Worm (Caenorhabditis elegans): Measurements from ENCODE around the gene arrd-8.

The arrd-8 gene

ce11 chrII:12042108-12042960 is 22.6 kb upstream of the arrd-8 start, which contains the start of gene ippk-1:
Gene ippk-1 (plus strand): TSS chrII:12042910.
- TF ChIP-seq swsn-7 (tag; optimal IDR thresholded peaks at IDR 0.05) (peak; percentile 51), lin-39 (tag; optimal IDR thresholded peaks at IDR 0.05) (peak; percentile 9), unc-62 (GFP tag; optimal IDR thresholded peaks at IDR 0.05) (no peak), lsy-2 (tag; optimal IDR thresholded peaks at IDR 0.05) (peak; percentile 30 to 64), irx-1 (tag; optimal IDR thresholded peaks at IDR 0.05) (peak; percentile 53), lin-35 (GFP tag; optimal IDR thresholded peaks at IDR 0.05) (peak; percentile 64), egl-27 (tag; optimal IDR thresholded peaks at IDR 0.05) (no peak), nhr-237 (tag; optimal IDR thresholded peaks at IDR 0.05) (no peak), nhr-12 (tag; optimal IDR thresholded peaks at IDR 0.05) (no peak), blmp-1 (tag; optimal IDR thresholded peaks at IDR 0.05) (peak; percentile 64), nhr-71 (tag; optimal IDR thresholded peaks at IDR 0.05) (peak; percentile 73), skn-1 (tag; optimal IDR thresholded peaks at IDR 0.05) (peak; percentile 63), alr-1 (tag; optimal IDR thresholded peaks at IDR 0.05; ENCODE audit: borderline replicate concordance) (no peak), tlp-1 (tag; optimal IDR thresholded peaks at IDR 0.05) (no peak), nhr-84 (tag; optimal IDR thresholded peaks at IDR 0.05) (peak; percentile 17), elt-3 (tag; optimal IDR thresholded peaks at IDR 0.05) (peak in 2 of 6 experiments; percentile 79 to 82), nhr-28 (tag; optimal IDR thresholded peaks at IDR 0.05) (no peak), dsc-1 (tag; optimal IDR thresholded peaks at IDR 0.05) (peak; percentile 25), rnt-1 (tag; optimal IDR thresholded peaks at IDR 0.05) (peak; percentile 80), vab-15 (tag; optimal IDR thresholded peaks at IDR 0.05) (peak; percentile 11), fkh-8 (tag; optimal IDR thresholded peaks at IDR 0.05) (peak; percentile 92), zip-4 (GFP tag; optimal IDR thresholded peaks at IDR 0.05) (peak; percentile 65), ceh-88 (GFP tag; IDR thresholded peaks at IDR 0.05) (no peak; the same call in 1 of the 2 replicates), nhr-77 (tag; optimal IDR thresholded peaks at IDR 0.05) (peak; percentile 29), fos-1 (tag; optimal IDR thresholded peaks at IDR 0.05) (peak; percentile 39), xbp-1 (tag; optimal IDR thresholded peaks at IDR 0.05) (peak; percentile 37), hlh-4 (tag; optimal IDR thresholded peaks at IDR 0.05) (no peak), Y116A8C.19 (tag; optimal IDR thresholded peaks at IDR 0.05; ENCODE audit: borderline replicate concordance) (no peak), zag-1 (tag; optimal IDR thresholded peaks at IDR 0.05) (no peak), hlh-17 (GFP tag; optimal IDR thresholded peaks at IDR 0.05; ENCODE audit: borderline replicate concordance) (no peak), jun-1 (tag; optimal IDR thresholded peaks at IDR 0.05) (no peak), ces-1 (GFP tag; optimal IDR thresholded peaks at IDR 0.05) (no peak), efl-3 (GFP tag; optimal IDR thresholded peaks at IDR 0.05) (no peak), C04F5.9 (tag; optimal IDR thresholded peaks at IDR 0.05) (no peak), unc-30 (tag; optimal IDR thresholded peaks at IDR 0.05) (no peak), nhr-85 (tag) (peak; percentile 91), sox-4 (tag; optimal IDR thresholded peaks at IDR 0.05) (no peak), fkh-10 (GFP tag; optimal IDR thresholded peaks at IDR 0.05) (peak; percentile 38), ets-5 (GFP tag; IDR thresholded peaks at IDR 0.05) (no peak), ceh-63 (GFP tag; optimal IDR thresholded peaks at IDR 0.05) (no peak), snu-23 (GFP tag; optimal IDR thresholded peaks at IDR 0.05) (peak; percentile 75), hpl-2 (GFP tag; optimal IDR thresholded peaks at IDR 0.05) (no peak), dpl-1 (GFP tag; optimal IDR thresholded peaks at IDR 0.05) (peak; percentile 16 to 46 (median 39)), efl-1 (optimal IDR thresholded peaks at IDR 0.05) (peak; percentile 56 to 62), efl-1 (GFP tag; optimal IDR thresholded peaks at IDR 0.05 in 1 of 2) (peak; percentile 48 to 93), sup-37 (GFP tag; optimal IDR thresholded peaks at IDR 0.05) (no peak), sptf-1 (tag; optimal IDR thresholded peaks at IDR 0.05) (no peak), C34B4.2 (tag; optimal IDR thresholded peaks at IDR 0.05) (no peak), pqm-1 (tag; optimal IDR thresholded peaks at IDR 0.05) (no peak), lin-15B (tag; optimal IDR thresholded peaks at IDR 0.05) (peak; percentile 41), lir-3 (tag; optimal IDR thresholded peaks at IDR 0.05; ENCODE audit: poor library complexity) (peak; percentile 50)

Data from whole organism, L1 larva.